Worm (Caenorhabditis elegans) whole organism, L4 larva: ENCODE results near the gene ifas-2.

Experiments used
- F49E8.2 ChIP-seq: sonication (generic microtip); optimal IDR thresholded peaks from 2 replicates; lab custom pipeline; 2016; ENCODE audit warnings: missing compliant biosample characterization, mild to moderate bottlenecking, missing genetic modification characterization, borderline replicate concordance
- R02D3.7 ChIP-seq: fragments of 150-350 bp; sonication (generic microtip); optimal IDR thresholded peaks from 3 replicates; lab custom pipeline; 2014; ENCODE audit warnings: missing biosample characterization, missing genetic modification characterization
- T20F7.1 ChIP-seq: fragments of 200-800 bp; sonication (Bioruptor generic); optimal IDR thresholded peaks from 2 replicates; lab custom pipeline; 2018; ENCODE audit warnings: mild to moderate bottlenecking, missing genetic modification characterization, missing compliant biosample characterization
- Y5F2A.4 ChIP-seq: fragments of 200-800 bp; sonication (Bioruptor generic); optimal IDR thresholded peaks from 2 replicates; lab custom pipeline; 2018; ENCODE audit warnings: mild to moderate bottlenecking, missing genetic modification characterization, missing compliant biosample characterization
- aha-1 ChIP-seq: fragments of 150-350 bp; peaks from one replicate; lab custom pipeline; 2014; ENCODE audit warnings: missing biosample characterization, missing genetic modification characterization
- arid-1 ChIP-seq: fragments of 200-800 bp; sonication (Bioruptor generic); conservative IDR thresholded peaks from 2 replicates; pipeline ENCODE4 v1.3.6; 2022; ENCODE audit warnings: missing genetic modification reagents, missing genetic modification characterization, missing compliant biosample characterization
- cey-2 ChIP-seq: sonication (generic microtip); optimal IDR thresholded peaks from 3 replicates; lab custom pipeline; 2017; ENCODE audit warnings: missing genetic modification characterization, mild to moderate bottlenecking, missing compliant biosample characterization, antibody characterized with exemption, borderline replicate concordance; ENCODE audit not compliant: insufficient read depth
- dmd-6 ChIP-seq: fragments of 200-800 bp; sonication (Bioruptor generic); IDR thresholded peaks from 2 replicates; pipeline ENCODE4 v1.3.6; 2022; ENCODE audit warnings: missing genetic modification reagents, missing genetic modification characterization, missing compliant biosample characterization
- dmd-8 ChIP-seq: fragments of 200-800 bp; sonication (Bioruptor generic); IDR thresholded peaks from 2 replicates; pipeline ENCODE4 v1.3.6; 2022; ENCODE audit warnings: missing genetic modification characterization, missing compliant biosample characterization
- dmd-9 ChIP-seq: fragments of 200-800 bp; sonication (Bioruptor generic); IDR thresholded peaks from 2 replicates; pipeline ENCODE4 v1.3.6; 2022; ENCODE audit warnings: missing genetic modification reagents, missing genetic modification characterization, missing compliant biosample characterization
- dpl-1 ChIP-seq: fragments of 150-350 bp; optimal IDR thresholded peaks from 2 replicates; lab custom pipeline; 2014; ENCODE audit warnings: missing biosample characterization, missing genetic modification reagents, missing genetic modification characterization
- dve-1 ChIP-seq: sonication (generic microtip); optimal IDR thresholded peaks from 2 replicates; lab custom pipeline; 2017; ENCODE audit warnings: antibody characterized with exemption, mild to moderate bottlenecking, missing genetic modification characterization, missing compliant biosample characterization; ENCODE audit not compliant: insufficient read depth
- egl-27 ChIP-seq: sonication (generic microtip); optimal IDR thresholded peaks from 3 replicates; lab custom pipeline; 2017; ENCODE audit warnings: missing biosample characterization, missing genetic modification reagents, missing genetic modification characterization
- fos-1 ChIP-seq: fragments of 150-350 bp; optimal IDR thresholded peaks from 2 replicates; lab custom pipeline; 2014; ENCODE audit warnings: missing biosample characterization, missing genetic modification characterization
- hlh-11 ChIP-seq: fragments of 200-800 bp; sonication (Bioruptor generic); optimal IDR thresholded peaks from 2 replicates; lab custom pipeline; 2018; ENCODE audit warnings: mild to moderate bottlenecking, missing genetic modification characterization, missing compliant biosample characterization
- hlh-30 ChIP-seq: sonication (generic microtip); optimal IDR thresholded peaks from 2 replicates; lab custom pipeline; 2017; ENCODE audit warnings: antibody characterized with exemption, mild to moderate bottlenecking, missing genetic modification characterization, missing compliant biosample characterization; ENCODE audit not compliant: insufficient read depth
- lin-29 ChIP-seq: fragments of 200-800 bp; sonication (Bioruptor generic); IDR thresholded peaks from 2 replicates; pipeline ENCODE4 v1.3.6; 2022; ENCODE audit warnings: missing genetic modification reagents, missing genetic modification characterization, missing compliant biosample characterization
- lin-38 ChIP-seq: fragments of 200-800 bp; sonication (Bioruptor generic); IDR thresholded peaks from 2 replicates; pipeline ENCODE4 v1.3.6; 2022; ENCODE audit warnings: missing genetic modification reagents, missing genetic modification characterization, missing compliant biosample characterization
- lir-3 ChIP-seq: sonication (generic microtip); optimal IDR thresholded peaks from 2 replicates; lab custom pipeline; 2016; ENCODE audit warnings: mild to moderate bottlenecking, missing genetic modification characterization, missing compliant biosample characterization
- mxl-2 ChIP-seq: fragments of 200-800 bp; sonication (Bioruptor generic); conservative IDR thresholded peaks from 2 replicates; pipeline ENCODE4 v1.3.6; 2022; ENCODE audit warnings: missing genetic modification reagents, missing genetic modification characterization, missing compliant biosample characterization
- nhr-237 ChIP-seq: sonication (generic microtip); optimal IDR thresholded peaks from 2 replicates; lab custom pipeline; 2017; ENCODE audit warnings: missing biosample characterization, missing genetic modification characterization
- nhr-25 ChIP-seq: sonication (generic microtip); optimal IDR thresholded peaks from 2 replicates; lab custom pipeline; 2017; ENCODE audit warnings: missing genetic modification characterization, mild to moderate bottlenecking, missing compliant biosample characterization, antibody characterized with exemption, moderate library complexity, borderline replicate concordance; ENCODE audit not compliant: insufficient read depth
- nhr-28 ChIP-seq: fragments of 150-350 bp; optimal IDR thresholded peaks from 2 replicates; lab custom pipeline; 2014; ENCODE audit warnings: missing biosample characterization, missing genetic modification characterization
- nhr-48 ChIP-seq: sonication (generic microtip); optimal IDR thresholded peaks from 2 replicates; lab custom pipeline; 2016; ENCODE audit warnings: mild to moderate bottlenecking, missing genetic modification characterization, missing compliant biosample characterization
- nhr-6 ChIP-seq: fragments of 150-350 bp; optimal IDR thresholded peaks from 2 replicates; lab custom pipeline; 2014; ENCODE audit warnings: missing biosample characterization, missing genetic modification characterization
- nhr-76 ChIP-seq: fragments of 150-350 bp; optimal IDR thresholded peaks from 2 replicates; lab custom pipeline; 2014; ENCODE audit warnings: missing biosample characterization, missing genetic modification characterization
- pha-4 ChIP-seq, 2 experiments: fragments of 150-350 bp in 1 of 2; fragments of 200-800 bp in 1 of 2; sonication (Bioruptor generic) in 1 of 2; IDR thresholded peaks in 1 of 2; optimal IDR thresholded peaks in 1 of 2; 2 replicates each; pipeline versions ENCODE4 v1.3.6 to Lab custom; 2014 to 2022; ENCODE audit warnings: missing genetic modification characterization in 2 of 2, missing genetic modification reagents in 2 of 2, missing biosample characterization in 1 of 2, missing compliant biosample characterization in 1 of 2
- pqm-1 ChIP-seq: sonication (generic microtip); optimal IDR thresholded peaks from 2 replicates; lab custom pipeline; 2017; ENCODE audit warnings: missing biosample characterization, missing genetic modification characterization
- tag-97 ChIP-seq: fragments of 200-800 bp; sonication (Bioruptor generic); IDR thresholded peaks from 2 replicates; pipeline ENCODE4 v1.3.6; 2022; ENCODE audit warnings: missing genetic modification characterization, missing compliant biosample characterization
- tra-1 ChIP-seq: fragments of 200-800 bp; sonication (Bioruptor generic); IDR thresholded peaks from 2 replicates; pipeline ENCODE4 v1.3.6; 2022; ENCODE audit warnings: missing genetic modification reagents, missing genetic modification characterization, missing compliant biosample characterization

Gene ifas-2

DNA sequence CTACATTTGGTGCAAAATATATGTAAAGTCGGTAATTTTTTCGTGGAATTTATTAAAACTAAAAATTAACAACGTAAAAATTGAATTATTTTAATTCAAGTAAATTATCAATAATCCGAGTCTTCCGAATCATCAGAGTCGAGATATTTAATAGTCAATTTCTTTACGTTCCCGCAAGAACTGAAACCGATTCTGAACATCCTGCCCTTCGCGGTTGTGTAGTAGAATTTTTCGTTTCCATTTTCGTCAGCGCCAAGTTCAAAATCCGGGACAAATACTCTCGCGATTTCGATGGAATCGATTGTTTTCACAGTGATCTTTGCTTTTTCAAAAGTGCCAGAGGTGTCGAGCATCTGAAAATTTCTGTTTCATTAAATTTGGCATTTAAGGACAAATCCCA, 31.0 kb upstream of the ifas-2 start:
- peak; percentile 63 for TF ChIP-seq lin-38 (GFP tag; lab: Robert Waterston, UW)
- peak; percentile 68 for TF ChIP-seq F49E8.2 (tag; lab: Kevin White, UChicago)
- no peak for TF ChIP-seq nhr-237 (tag; lab: Kevin White, UChicago)
- TF ChIP-seq, all 104 proteins: peak for 2

DNA sequence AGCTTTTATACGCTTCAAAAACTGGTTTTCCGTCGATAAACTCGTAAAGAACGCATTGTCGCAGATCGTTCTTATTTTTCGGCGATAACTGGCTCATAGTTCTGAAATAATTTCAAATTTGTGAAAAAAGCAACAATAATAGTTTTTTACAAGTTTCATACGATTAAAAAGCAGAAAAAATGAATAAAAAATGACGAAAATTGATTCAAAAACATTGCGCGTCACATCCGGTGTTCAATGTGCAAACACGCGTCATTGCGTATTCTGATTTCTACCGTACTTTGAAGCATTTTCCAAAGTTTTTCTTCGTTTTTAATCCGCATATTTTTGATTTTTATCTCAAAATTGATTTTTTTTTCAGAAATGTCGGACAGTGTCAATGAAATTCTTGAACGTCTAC, 29.7 kb upstream of the ifas-2 start, which contains the start of the genes fbxa-206 and Y102A5C.2:
fbxa-206 (minus strand) TSS at position 101 of the 400 bp plus-strand sequence.
Y102A5C.2 (plus strand) TSS at position 354 of the 400 bp plus-strand sequence.
- peak; percentile 18 for TF ChIP-seq aha-1 (tag; lab: Kevin White, UChicago)
- TF ChIP-seq mxl-2 (GFP tag; lab: Robert Waterston, UW), result no peak

DNA sequence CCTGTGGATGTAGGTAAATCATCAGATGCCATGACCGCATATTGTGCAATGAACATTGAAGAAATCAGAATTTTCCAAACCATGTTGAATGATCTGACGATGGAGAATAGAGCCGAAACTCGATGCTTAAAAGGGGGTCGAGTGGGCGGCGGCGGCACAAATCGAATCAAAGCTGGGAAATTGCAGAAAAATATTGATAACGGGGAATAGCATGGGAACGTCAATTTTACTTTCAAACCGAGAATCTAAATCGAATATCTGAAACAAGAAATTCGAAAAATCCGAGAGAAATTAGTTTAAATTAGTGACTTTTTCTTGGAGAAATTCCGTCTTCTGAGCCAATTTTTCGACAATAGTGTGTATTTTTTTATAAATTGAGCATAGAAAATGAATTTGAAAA, 27.4 kb upstream of the ifas-2 start, which contains the start of gene F09C6.10:
F09C6.10 (minus strand) TSS at position 101 of the 400 bp plus-strand sequence.
- no peak for TF ChIP-seq cey-2 (tag; lab: Kevin White, UChicago)
- no peak for TF ChIP-seq dpl-1 (GFP tag; lab: Kevin White, UChicago)
- no peak for TF ChIP-seq Y5F2A.4
- TF ChIP-seq tra-1, result no peak
- no peak for TF ChIP-seq tag-97 (GFP tag; lab: Robert Waterston, UW)
- no peak for TF ChIP-seq pha-4 (GFP tag; IDR thresholded peaks at IDR 0.05; lab: Robert Waterston, UW)
- no peak for TF ChIP-seq pha-4 (tag; optimal IDR thresholded peaks at IDR 0.05; lab: Kevin White, UChicago)
- no peak for TF ChIP-seq hlh-11

DNA sequence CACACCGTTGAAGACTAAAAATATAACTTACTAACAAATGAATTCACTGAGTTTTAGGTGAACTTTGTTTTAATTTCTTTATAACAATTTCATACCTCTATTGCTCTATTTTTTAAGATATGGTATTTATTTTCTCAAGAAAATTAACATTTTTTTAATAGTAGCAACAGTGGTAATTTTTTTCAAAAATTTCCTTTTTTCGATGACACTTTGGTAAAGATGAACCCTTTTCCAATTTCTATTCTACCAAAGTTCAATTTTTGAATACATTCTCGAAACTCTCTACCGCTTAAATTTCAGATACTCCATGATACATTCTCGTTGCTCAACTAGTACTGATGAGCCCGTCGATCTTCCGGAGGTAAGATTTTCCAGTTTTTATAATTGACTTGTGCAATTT, 23.2 kb upstream of the ifas-2 start, which contains the start of gene nhr-116:
nhr-116 (plus strand) TSS at position 301 of the 400 bp plus-strand sequence.
- TF ChIP-seq lir-3 (tag; lab: Kevin White, UChicago) (no peak), fos-1 (tag; lab: Kevin White, UChicago) (no peak), arid-1 (GFP tag; lab: Robert Waterston, UW) (no peak), lin-29 (GFP tag; lab: Robert Waterston, UW) (no peak), R02D3.7 (no peak), nhr-76 (tag; lab: Kevin White, UChicago) (no peak), F49E8.2 (tag; lab: Kevin White, UChicago) (no peak), nhr-25 (tag; lab: Kevin White, UChicago) (no peak)

DNA sequence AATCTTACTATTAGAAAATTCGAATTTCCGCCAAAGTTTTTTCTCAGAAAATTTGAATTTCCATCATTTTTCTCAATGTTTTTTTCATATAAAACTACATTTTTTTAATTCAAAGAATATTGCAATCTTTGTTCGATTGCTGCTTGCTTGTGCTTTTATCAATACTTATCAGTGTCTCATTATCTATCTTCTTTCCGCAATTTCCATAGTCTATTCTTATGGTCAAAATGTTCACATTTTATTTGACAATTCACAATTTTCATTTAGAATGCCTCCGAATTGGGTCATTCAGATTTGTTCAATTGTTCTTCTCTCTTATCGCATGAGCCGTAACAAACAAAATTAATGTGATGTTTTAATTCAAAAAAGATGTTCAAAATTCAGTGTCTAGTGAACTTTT, 22.6 kb upstream of the ifas-2 start:
- TF ChIP-seq pqm-1 (tag; lab: Kevin White, UChicago) (peak; percentile 69), hlh-30 (tag; lab: Kevin White, UChicago) (no peak), nhr-6 (tag; lab: Kevin White, UChicago) (no peak), dve-1 (no peak), aha-1 (tag; lab: Kevin White, UChicago) (no peak), dmd-6 (GFP tag; lab: Robert Waterston, UW) (peak; percentile 54; the same call in 1 of the 2 replicates), egl-27 (tag; lab: Kevin White, UChicago) (no peak), nhr-28 (peak; percentile 49), lin-38 (GFP tag; lab: Robert Waterston, UW) (no peak)

DNA sequence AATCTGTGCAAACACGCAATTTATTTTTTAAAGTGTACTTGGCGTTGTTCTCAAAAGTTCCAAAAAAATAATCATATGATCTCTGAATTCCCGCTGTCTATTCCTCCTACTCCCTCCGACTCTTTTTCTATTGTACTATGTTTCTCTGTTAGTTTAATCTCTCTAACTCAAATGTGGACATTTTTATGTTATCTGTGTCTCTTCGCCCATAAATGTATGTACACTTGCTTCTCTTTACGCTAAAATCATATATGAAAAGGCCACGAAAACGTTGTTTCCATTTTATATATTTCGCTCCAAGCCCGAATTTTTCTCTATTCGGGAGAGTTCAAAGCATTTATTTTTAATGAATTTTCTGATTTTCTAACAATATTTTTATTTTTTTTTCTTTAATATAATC, 22.2 kb upstream of the ifas-2 start:
- TF ChIP-seq pha-4 (GFP tag; IDR thresholded peaks at IDR 0.05; lab: Robert Waterston, UW) (no peak), pha-4 (tag; optimal IDR thresholded peaks at IDR 0.05; lab: Kevin White, UChicago) (no peak), dmd-9 (no peak), T20F7.1 (GFP tag; lab: Kevin White, UChicago) (no peak), dmd-8 (GFP tag; lab: Robert Waterston, UW) (no peak), Y5F2A.4 (no peak), dmd-6 (GFP tag; lab: Robert Waterston, UW) (0 out of 2 replicates have a peak, but pooled peaks have one; percentile 20), aha-1 (tag; lab: Kevin White, UChicago) (no peak), nhr-48 (no peak)
